Worm (Caenorhabditis elegans) whole organism, late embryonic: ENCODE measurements around the gene srlf-2.

Experiments
- ets-4 ChIP-seq: sonication (generic microtip); optimal IDR thresholded peaks from 2 replicates; lab custom pipeline; 2016; ENCODE audit warnings: missing genetic modification characterization, missing compliant biosample characterization
- madf-2 ChIP-seq: sonication (generic microtip); optimal IDR thresholded peaks from 2 replicates; lab custom pipeline; 2017; ENCODE audit warnings: missing genetic modification characterization, missing compliant biosample characterization
- nhr-11 ChIP-seq: fragments of 150-350 bp; optimal IDR thresholded peaks from 2 replicates; lab custom pipeline; 2014; ENCODE audit warnings: missing biosample characterization, missing genetic modification characterization
- odd-2 ChIP-seq: sonication (generic microtip); optimal IDR thresholded peaks from 2 replicates; lab custom pipeline; 2017; ENCODE audit warnings: antibody characterized with exemption, mild to moderate bottlenecking, missing genetic modification characterization, missing compliant biosample characterization
- pat-9 ChIP-seq: fragments of 200-800 bp; sonication (Bioruptor generic); optimal IDR thresholded peaks from 2 replicates; lab custom pipeline; 2018; ENCODE audit warnings: mild to moderate bottlenecking, missing genetic modification characterization, moderate library complexity, missing compliant biosample characterization
- pha-4 ChIP-seq: fragments of 150-350 bp; optimal IDR thresholded peaks from 2 replicates; lab custom pipeline; 2018; ENCODE audit warnings: missing biosample characterization, missing genetic modification reagents, missing genetic modification characterization
- rnt-1 ChIP-seq: sonication (generic microtip); optimal IDR thresholded peaks from 2 replicates; lab custom pipeline; 2016; ENCODE audit warnings: missing genetic modification characterization, missing compliant biosample characterization
- unc-3 ChIP-seq, 2 experiments: fragments of 200-800 bp in 1 of 2; sonication (Bioruptor generic) in 1 of 2; sonication (generic microtip) in 1 of 2; conservative IDR thresholded peaks in 1 of 2; optimal IDR thresholded peaks in 1 of 2; 2 replicates each; pipeline versions ENCODE4 v1.3.6 to Lab custom; 2016 to 2022; ENCODE audit warnings: missing compliant biosample characterization in 2 of 2, missing genetic modification characterization in 2 of 2, missing genetic modification reagents in 1 of 2

DNA sequence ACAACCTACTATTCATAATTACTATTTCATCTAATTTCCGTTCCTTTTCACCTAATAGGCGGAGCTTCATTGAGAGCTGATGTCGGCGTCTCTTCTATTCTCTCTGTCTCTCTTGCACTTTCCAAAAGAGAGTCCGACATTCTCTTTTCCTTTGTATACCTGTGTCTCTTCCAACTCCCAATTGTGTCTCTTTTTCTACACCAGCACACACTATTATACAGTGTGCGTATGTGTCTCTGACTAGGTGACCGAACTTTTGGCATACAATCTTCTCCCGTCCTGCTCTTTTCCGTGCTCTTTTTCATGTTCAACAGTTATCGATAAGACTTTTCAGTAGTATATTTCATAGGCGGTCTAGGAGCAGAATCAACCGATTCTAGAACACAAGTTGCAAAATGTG, 50.3 kb downstream of the srlf-2 start:
- no peak for TF ChIP-seq ets-4 (tag; lab: Kevin White, UChicago)
- no peak for TF ChIP-seq pha-4 (tag; lab: Kevin White, UChicago)
- TF ChIP-seq pat-9 (tag; lab: Kevin White, UChicago), result no peak
- no peak for TF ChIP-seq madf-2 (tag; lab: Kevin White, UChicago)
- TF ChIP-seq unc-3 (GFP tag; conservative IDR thresholded peaks at IDR 0.05; lab: Robert Waterston, UW), result no peak
- TF ChIP-seq unc-3 (tag; optimal IDR thresholded peaks at IDR 0.05; lab: Kevin White, UChicago), result no peak
- TF ChIP-seq rnt-1 (tag; lab: Kevin White, UChicago), result no peak
- TF ChIP-seq odd-2 (tag; lab: Kevin White, UChicago), result no peak
- TF ChIP-seq nhr-11, result no peak
